Worm (Caenorhabditis elegans) whole organism, L1 larva: ENCODE measurements around the gene srh-74.

ENCODE experiments used
- F16B12.6 ChIP-seq: fragments of 150-350 bp; optimal IDR thresholded peaks from 2 replicates; lab custom pipeline; 2014; ENCODE audit warnings: missing biosample characterization, missing genetic modification characterization
- aha-1 ChIP-seq: fragments of 150-350 bp; optimal IDR thresholded peaks from 2 replicates; lab custom pipeline; 2014; ENCODE audit warnings: missing biosample characterization, missing genetic modification characterization
- blmp-1 ChIP-seq: fragments of 150-350 bp; optimal IDR thresholded peaks from 2 replicates; lab custom pipeline; 2014; ENCODE audit warnings: missing biosample characterization, missing genetic modification characterization
- ceh-90 ChIP-seq: sonication (generic microtip); optimal IDR thresholded peaks from 2 replicates; lab custom pipeline; 2016; ENCODE audit warnings: missing genetic modification characterization, missing compliant biosample characterization
- ces-1 ChIP-seq: fragments of 150-350 bp; optimal IDR thresholded peaks from 2 replicates; lab custom pipeline; 2014; ENCODE audit warnings: missing biosample characterization, missing genetic modification reagents, missing genetic modification characterization
- dpl-1 ChIP-seq, 3 experiments: fragments of 150-350 bp in 2 of 3; sonication (generic microtip) in 1 of 3; optimal IDR thresholded peaks; 2 replicates each; lab custom pipeline; 2014 to 2017; ENCODE audit warnings: missing biosample characterization in 3 of 3, missing genetic modification characterization in 3 of 3, missing genetic modification reagents in 3 of 3
- dsc-1 ChIP-seq: sonication (generic microtip); optimal IDR thresholded peaks from 2 replicates; lab custom pipeline; 2016; ENCODE audit warnings: mild to moderate bottlenecking, missing genetic modification characterization, missing compliant biosample characterization
- efl-1 ChIP-seq, 4 experiments: fragments of 150-350 bp; optimal IDR thresholded peaks in 3 of 4; peaks in 1 of 4; 1 replicate in 1 of 4; 2 replicates in 3 of 4; lab custom pipeline; 2014; ENCODE audit warnings: missing biosample characterization in 2 of 4, missing genetic modification characterization in 2 of 4, missing genetic modification reagents in 2 of 4
- efl-3 ChIP-seq: fragments of 200-800 bp; sonication (Bioruptor generic); optimal IDR thresholded peaks from 2 replicates; lab custom pipeline; 2018; ENCODE audit warnings: mild to moderate bottlenecking, missing genetic modification characterization, missing compliant biosample characterization
- egl-13 ChIP-seq: sonication (generic microtip); optimal IDR thresholded peaks from 2 replicates; lab custom pipeline; 2016; ENCODE audit warnings: missing genotype, missing genetic modification reagents, missing genetic modification characterization, missing compliant biosample characterization
- elt-2 ChIP-seq: sonication (generic microtip); optimal IDR thresholded peaks from 2 replicates; lab custom pipeline; 2016; ENCODE audit warnings: missing genetic modification characterization, mild to moderate bottlenecking, inconsistent platforms, missing compliant biosample characterization, missing genetic modification reagents
- elt-3 ChIP-seq, 6 experiments: fragments of 150-350 bp in 1 of 6; sonication (generic microtip); optimal IDR thresholded peaks; 2 replicates each; lab custom pipeline; 2017 to 2018; ENCODE audit warnings: missing biosample characterization in 6 of 6, missing genetic modification characterization in 6 of 6, inconsistent platforms in 1 of 6
- ets-5 ChIP-seq: fragments of 200-800 bp; sonication (Bioruptor generic); IDR thresholded peaks from 2 replicates; pipeline ENCODE4 v1.3.6; 2022; ENCODE audit warnings: missing genetic modification characterization, missing compliant biosample characterization
- fkh-10 ChIP-seq: sonication (generic microtip); optimal IDR thresholded peaks from 2 replicates; lab custom pipeline; 2017; ENCODE audit warnings: missing biosample characterization, missing genetic modification reagents, missing genetic modification characterization
- fkh-4 ChIP-seq: sonication (generic microtip); optimal IDR thresholded peaks from 2 replicates; lab custom pipeline; 2016; ENCODE audit warnings: missing compliant biosample characterization, missing genetic modification characterization, borderline replicate concordance
- fkh-8 ChIP-seq: sonication (generic microtip); optimal IDR thresholded peaks from 2 replicates; lab custom pipeline; 2016; ENCODE audit warnings: mild to moderate bottlenecking, missing genetic modification characterization, missing compliant biosample characterization
- fos-1 ChIP-seq: fragments of 150-350 bp; optimal IDR thresholded peaks from 2 replicates; lab custom pipeline; 2014; ENCODE audit warnings: missing biosample characterization, missing genetic modification characterization
- hlh-4 ChIP-seq: sonication (generic microtip); optimal IDR thresholded peaks from 2 replicates; lab custom pipeline; 2016; ENCODE audit warnings: mild to moderate bottlenecking, missing genetic modification characterization, missing compliant biosample characterization
- jun-1 ChIP-seq: fragments of 150-350 bp; optimal IDR thresholded peaks from 2 replicates; lab custom pipeline; 2014; ENCODE audit warnings: missing biosample characterization, missing genetic modification reagents, missing genetic modification characterization
- lin-13 ChIP-seq: fragments of 150-350 bp; optimal IDR thresholded peaks from 2 replicates; lab custom pipeline; 2014; ENCODE audit warnings: missing biosample characterization, missing genetic modification reagents, missing genetic modification characterization
- lin-14 ChIP-seq: fragments of 200-800 bp; sonication (Bioruptor generic); optimal IDR thresholded peaks from 2 replicates; lab custom pipeline; 2018; ENCODE audit warnings: mild to moderate bottlenecking, missing genetic modification characterization, moderate library complexity, missing compliant biosample characterization
- lin-35 ChIP-seq, 2 experiments: fragments of 150-350 bp; optimal IDR thresholded peaks; 2 replicates each; lab custom pipeline; 2014; ENCODE audit warnings: missing biosample characterization in 2 of 2, missing genetic modification characterization in 2 of 2, missing genetic modification reagents in 2 of 2
- lin-39 ChIP-seq: fragments of 150-350 bp; optimal IDR thresholded peaks from 2 replicates; lab custom pipeline; 2014; ENCODE audit warnings: missing biosample characterization, missing genetic modification reagents, missing genetic modification characterization
- lir-3 ChIP-seq: sonication (generic microtip); optimal IDR thresholded peaks from 2 replicates; lab custom pipeline; 2016; ENCODE audit warnings: mild to moderate bottlenecking, missing genetic modification characterization, moderate library complexity, missing compliant biosample characterization; ENCODE audit not compliant: poor library complexity
- nhr-11 ChIP-seq: fragments of 150-350 bp; optimal IDR thresholded peaks from 2 replicates; lab custom pipeline; 2014; ENCODE audit warnings: missing biosample characterization, missing genetic modification characterization
- nhr-19 ChIP-seq: fragments of 200-800 bp; sonication (Bioruptor generic); conservative IDR thresholded peaks from 2 replicates; pipeline ENCODE4 v1.3.6; 2022; ENCODE audit warnings: missing genetic modification characterization, missing compliant biosample characterization
- nhr-20 ChIP-seq: sonication (generic microtip); optimal IDR thresholded peaks from 2 replicates; lab custom pipeline; 2016; ENCODE audit warnings: mild to moderate bottlenecking, missing genetic modification characterization, missing compliant biosample characterization
- nhr-47 ChIP-seq: sonication (generic microtip); optimal IDR thresholded peaks from 2 replicates; lab custom pipeline; 2016; ENCODE audit warnings: mild to moderate bottlenecking, missing genetic modification characterization, moderate library complexity, missing compliant biosample characterization
- nhr-71 ChIP-seq: sonication (generic microtip); optimal IDR thresholded peaks from 2 replicates; lab custom pipeline; 2016; ENCODE audit warnings: mild to moderate bottlenecking, missing genetic modification characterization, moderate library complexity, missing compliant biosample characterization
- nhr-76 ChIP-seq: sonication (generic microtip); optimal IDR thresholded peaks from 2 replicates; lab custom pipeline; 2017; ENCODE audit warnings: missing biosample characterization, missing genetic modification characterization
- nhr-85 ChIP-seq: sonication (generic microtip); peaks from one replicate; lab custom pipeline; 2016; ENCODE audit warnings: missing genetic modification characterization, inconsistent platforms, missing compliant biosample characterization
- nhr-90 ChIP-seq: sonication (generic microtip); optimal IDR thresholded peaks from 2 replicates; lab custom pipeline; 2016; ENCODE audit warnings: mild to moderate bottlenecking, missing genetic modification characterization, missing compliant biosample characterization; ENCODE audit not compliant: poor library complexity
- pqm-1 ChIP-seq: sonication (generic microtip); optimal IDR thresholded peaks from 3 replicates; lab custom pipeline; 2017; ENCODE audit warnings: missing biosample characterization, missing genetic modification characterization
- skn-1 ChIP-seq: fragments of 150-350 bp; optimal IDR thresholded peaks from 2 replicates; lab custom pipeline; 2014; ENCODE audit warnings: missing biosample characterization, missing genetic modification characterization
- snpc-4 ChIP-seq: fragments of 150-350 bp; optimal IDR thresholded peaks from 2 replicates; lab custom pipeline; 2014; ENCODE audit warnings: missing biosample characterization, missing genetic modification characterization
- sup-37 ChIP-seq: fragments of 200-800 bp; sonication (Bioruptor generic); optimal IDR thresholded peaks from 2 replicates; lab custom pipeline; 2018; ENCODE audit warnings: mild to moderate bottlenecking, missing genetic modification characterization, missing compliant biosample characterization
- swsn-7 ChIP-seq: sonication (generic microtip); optimal IDR thresholded peaks from 2 replicates; lab custom pipeline; 2016; ENCODE audit warnings: missing genetic modification characterization, missing compliant biosample characterization
- tlp-1 ChIP-seq: fragments of 150-350 bp; optimal IDR thresholded peaks from 2 replicates; lab custom pipeline; 2014; ENCODE audit warnings: missing biosample characterization, missing genetic modification characterization
- unc-86 ChIP-seq: sonication (generic microtip); optimal IDR thresholded peaks from 2 replicates; lab custom pipeline; 2016; ENCODE audit warnings: missing genetic modification characterization, missing compliant biosample characterization
- unc-98 ChIP-seq: fragments of 200-800 bp; sonication (Bioruptor generic); IDR thresholded peaks from 2 replicates; pipeline ENCODE4 v1.3.6; 2022; ENCODE audit warnings: missing genetic modification characterization, missing compliant biosample characterization
- zag-1 ChIP-seq: fragments of 150-350 bp; optimal IDR thresholded peaks from 2 replicates; lab custom pipeline; 2014; ENCODE audit warnings: missing biosample characterization, missing genetic modification characterization
- zip-4 ChIP-seq: fragments of 200-800 bp; sonication (Bioruptor generic); optimal IDR thresholded peaks from 2 replicates; lab custom pipeline; 2018; ENCODE audit warnings: mild to moderate bottlenecking, missing genetic modification characterization, moderate library complexity, missing compliant biosample characterization

The srh-74 gene

ce11 chrV:11070388-11070787 lies 21.8 kb upstream of the srh-74 start (continued):
- TF ChIP-seq lin-35 (GFP tag; optimal IDR thresholded peaks at IDR 0.05; lab: Kevin White, UChicago) (peak in 1 of 2 experiments; percentile 18), sup-37 (GFP tag; lab: Kevin White, UChicago) (no peak), unc-86 (tag; lab: Kevin White, UChicago) (no peak), unc-98 (GFP tag; lab: Robert Waterston, UW) (no peak), lir-3 (no peak)
- TF ChIP-seq, all 84 proteins: peak for 7

- TF ChIP-seq dpl-1 (GFP tag; optimal IDR thresholded peaks at IDR 0.05; lab: Kevin White, UChicago): no peak
- no peak for TF ChIP-seq fkh-10 (GFP tag; lab: Kevin White, UChicago)
- peak in 1 of 2 experiments; percentile 41 for TF ChIP-seq lin-35 (GFP tag; optimal IDR thresholded peaks at IDR 0.05; lab: Kevin White, UChicago)
- no peak for TF ChIP-seq lin-13
- TF ChIP-seq egl-13 (tag; lab: Kevin White, UChicago): peak; percentile 23
- no peak for TF ChIP-seq lin-39 (tag; lab: Kevin White, UChicago)
- peak; percentile 5 for TF ChIP-seq nhr-47 (tag; lab: Kevin White, UChicago)
- peak; percentile 78 for TF ChIP-seq dsc-1 (tag; lab: Kevin White, UChicago)
- TF ChIP-seq jun-1 (tag; lab: Kevin White, UChicago): peak; percentile 48
- no peak for TF ChIP-seq fkh-4 (tag; lab: Kevin White, UChicago)
- no peak for TF ChIP-seq hlh-4
- TF ChIP-seq nhr-20 (tag; lab: Kevin White, UChicago): peak; percentile 25
- TF ChIP-seq sup-37 (GFP tag; lab: Kevin White, UChicago): no peak
- no peak for TF ChIP-seq ceh-90 (tag; lab: Kevin White, UChicago)
- no peak for TF ChIP-seq ets-5 (GFP tag; lab: Robert Waterston, UW)
- no peak for TF ChIP-seq skn-1
- no peak for TF ChIP-seq zip-4
- no peak for TF ChIP-seq efl-1 (optimal IDR thresholded peaks at IDR 0.05; lab: Kevin White, UChicago)
- peak in 1 of 2 experiments; percentile 27 for TF ChIP-seq efl-1 (GFP tag; optimal IDR thresholded peaks at IDR 0.05 in 1 of 2; lab: Kevin White, UChicago)
- no peak for TF ChIP-seq ces-1
- TF ChIP-seq swsn-7 (tag; lab: Kevin White, UChicago): no peak
- no peak for TF ChIP-seq snpc-4
- peak; percentile 98 for TF ChIP-seq elt-2 (tag; lab: Kevin White, UChicago)
- TF ChIP-seq nhr-76 (tag; lab: Kevin White, UChicago): no peak
- TF ChIP-seq efl-3 (GFP tag; lab: Kevin White, UChicago): no peak
- TF ChIP-seq nhr-85 (tag; lab: Kevin White, UChicago): peak; percentile 28
- no peak for TF ChIP-seq aha-1 (tag; lab: Kevin White, UChicago)
- TF ChIP-seq nhr-71: peak; percentile 51
- TF ChIP-seq nhr-90 (tag; lab: Kevin White, UChicago): peak; percentile 35
- peak in 1 of 6 experiments; percentile 4 for TF ChIP-seq elt-3 (tag; optimal IDR thresholded peaks at IDR 0.05; lab: Kevin White, UChicago)
- no peak for TF ChIP-seq fos-1
- TF ChIP-seq nhr-19: 0 out of 2 replicates have a peak, but pooled peaks have one; percentile 10
- TF ChIP-seq tlp-1: peak; percentile 48
- TF ChIP-seq nhr-11 (tag; lab: Kevin White, UChicago): no peak
- peak; percentile 49 for TF ChIP-seq lin-14 (GFP tag; lab: Kevin White, UChicago)
- TF ChIP-seq blmp-1: peak; percentile 3
- peak; percentile 24 for TF ChIP-seq pqm-1 (tag; lab: Kevin White, UChicago)
Observed at ce11 chrV:11069277-11069676, 20.7 kb upstream of the srh-74 start, which contains the start of gene T04C12.8. Gene T04C12.8 (minus strand): TSS chrV:11069358.

- TF ChIP-seq nhr-20 (tag; lab: Kevin White, UChicago) (no peak), F16B12.6 (tag; lab: Kevin White, UChicago) (no peak), lin-14 (GFP tag; lab: Kevin White, UChicago) (no peak), zag-1 (tag; lab: Kevin White, UChicago) (no peak), ceh-90 (tag; lab: Kevin White, UChicago) (no peak), fkh-8 (tag; lab: Kevin White, UChicago) (peak; percentile 6), nhr-19 (no peak), elt-2 (tag; lab: Kevin White, UChicago) (no peak)
- TF ChIP-seq, all 84 proteins: peak for 1
Observed at ce11 chrV:11065513-11065912, 16.9 kb upstream of the srh-74 start, which contains the start of gene nlp-80. Gene nlp-80 (minus strand): TSS chrV:11065613.
